Fruit fly (Drosophila melanogaster): ENCODE measurements around the gene ca.

DNA sequence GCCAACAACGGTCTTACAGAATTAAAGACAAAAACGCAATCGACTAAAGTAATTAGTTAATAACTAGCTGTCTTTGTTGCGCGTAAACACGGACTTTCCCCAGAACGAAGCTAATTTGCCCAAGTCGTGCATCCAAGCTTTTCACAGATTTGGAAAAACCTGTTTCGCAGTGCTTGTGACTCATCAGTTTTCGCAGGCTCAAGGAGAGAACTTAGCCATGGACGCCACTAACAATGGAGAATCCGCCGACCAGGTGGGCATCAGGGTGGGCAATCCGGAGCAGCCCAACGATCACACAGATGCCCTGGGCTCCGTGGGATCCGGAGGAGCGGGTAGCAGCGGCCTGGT lies 7.0 kb upstream of the ca start:
- TF ChIP-seq psq (optimal IDR thresholded peaks at IDR 0.05) = no peak
- no peak for TF ChIP-seq ttk (optimal IDR thresholded peaks at IDR 0.05)
- TF ChIP-seq Sin3A (optimal IDR thresholded peaks at IDR 0.05) = no peak
- TF ChIP-seq insv (optimal IDR thresholded peaks at IDR 0.05) = no peak
- no peak for TF ChIP-seq h (optimal IDR thresholded peaks at IDR 0.05)
- no peak for TF ChIP-seq Myc (optimal IDR thresholded peaks at IDR 0.05)

All from Kc167 (cell line).